Fruit fly (Drosophila melanogaster) whole organism, pupa: ENCODE results near the gene CG7326.

Experiments
- CG15710 ChIP-seq: fragments of 200-800 bp; sonication (Bioruptor generic); optimal IDR thresholded peaks from 2 replicates; lab custom pipeline; 2018; ENCODE audit warnings: missing biosample characterization, mild to moderate bottlenecking, missing genetic modification characterization, moderate library complexity
- CG34367 ChIP-seq: fragments of 200-800 bp; sonication (Bioruptor generic); optimal IDR thresholded peaks from 2 replicates; lab custom pipeline; 2018; ENCODE audit warnings: missing biosample characterization, mild to moderate bottlenecking, missing genetic modification characterization
- CG4496 ChIP-seq: fragments of 200-800 bp; sonication (Bioruptor generic); IDR thresholded peaks from 3 replicates; pipeline ENCODE4 v1.3.6; 2022; ENCODE audit warnings: missing biosample characterization, missing genetic modification characterization
- CG8159 ChIP-seq: fragments of 200-800 bp; sonication (Bioruptor generic); optimal IDR thresholded peaks from 3 replicates; lab custom pipeline; 2018; ENCODE audit warnings: missing biosample characterization, mild to moderate bottlenecking, missing genetic modification characterization, moderate library complexity
- D1 ChIP-seq: fragments of 200-800 bp; sonication (Bioruptor generic); optimal IDR thresholded peaks from 2 replicates; lab custom pipeline; 2018; ENCODE audit warnings: missing biosample characterization, mild to moderate bottlenecking, missing genetic modification characterization, moderate library complexity
- EcR ChIP-seq: fragments of 200-800 bp; sonication (Bioruptor generic); optimal IDR thresholded peaks from 3 replicates; lab custom pipeline; 2019; ENCODE audit warnings: missing biosample characterization, missing genetic modification characterization, mild to moderate bottlenecking, moderate library complexity, missing genetic modification reagents
- Pif1A ChIP-seq: fragments of 200-800 bp; sonication (Bioruptor generic); optimal IDR thresholded peaks from 3 replicates; lab custom pipeline; 2016; ENCODE audit warnings: missing biosample characterization, missing genetic modification characterization
- Pif1B ChIP-seq: fragments of 200-800 bp; sonication (Bioruptor generic); optimal IDR thresholded peaks from 3 replicates; lab custom pipeline; 2016; ENCODE audit warnings: missing biosample characterization, missing genetic modification characterization
- fd96Ca ChIP-seq: fragments of 200-800 bp; sonication (Bioruptor generic); IDR thresholded peaks from 3 replicates; pipeline ENCODE4 v1.3.6; 2022; ENCODE audit warnings: missing biosample characterization, missing genetic modification characterization

dm6 chrX:18868142-18868541 lies 4.6 kb upstream of the CG7326 start:
- TF ChIP-seq Pif1A (GFP tag; lab: Kevin White, UChicago) = no peak
- TF ChIP-seq CG4496 (GFP tag; lab: Robert Waterston, UW) = no peak
- TF ChIP-seq CG8159 (tag; lab: Kevin White, UChicago) = no peak
- peak; percentile 80 for TF ChIP-seq EcR (GFP tag; lab: Kevin White, UChicago)
- no peak for TF ChIP-seq fd96Ca (GFP tag; lab: Robert Waterston, UW)
- no peak for TF ChIP-seq D1 (tag; lab: Kevin White, UChicago)
- TF ChIP-seq CG34367 (tag; lab: Kevin White, UChicago) = no peak
- no peak for TF ChIP-seq CG15710 (tag; lab: Kevin White, UChicago)
- TF ChIP-seq Pif1B (GFP tag; lab: Kevin White, UChicago) = no peak
